Fruit fly (Drosophila melanogaster): ENCODE results near the gene CG31915.

The CG31915 gene

DNA sequence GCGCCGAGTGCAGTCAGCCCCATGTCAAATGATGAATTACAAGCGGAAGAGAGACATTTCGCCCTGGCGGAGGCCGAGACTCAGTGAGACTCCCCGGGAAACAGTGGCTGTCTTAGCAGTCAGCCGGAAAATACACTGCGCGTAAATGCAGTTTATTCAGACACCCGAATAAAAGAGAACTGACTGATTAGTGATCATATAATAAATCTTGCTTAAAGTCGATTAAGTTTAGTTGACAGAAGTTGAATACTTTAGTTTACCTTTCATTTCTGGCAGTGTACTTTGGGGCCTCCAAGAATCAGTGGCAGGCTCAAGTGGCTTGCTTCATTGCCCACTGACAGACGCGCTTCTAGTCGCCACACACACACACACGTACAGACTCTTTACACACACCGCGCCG is 36.7 kb upstream of the CG31915 start (continued):
- TF ChIP-seq az2 (GFP tag; optimal IDR thresholded peaks at IDR 0.05) (peak; percentile 15), bsh (GFP tag; optimal IDR thresholded peaks at IDR 0.05) (peak; percentile 40 to 53), CG10959 (GFP tag; IDR thresholded peaks at IDR 0.05) (0 out of 2 replicates have a peak, but pooled peaks have one; percentile 27), Nf-YA (GFP tag; IDR thresholded peaks at IDR 0.05) (peak; percentile 25; the same call in 1 of the 2 replicates), CG10274 (GFP tag; optimal IDR thresholded peaks at IDR 0.05) (no peak), dan (GFP tag; IDR thresholded peaks at IDR 0.05) (peak; percentile 57; the same call in 1 of the 2 replicates), z (GFP tag; IDR thresholded peaks at IDR 0.05) (peak; percentile 31; the same call in 1 of the 3 replicates), CG14710 (tag; optimal IDR thresholded peaks at IDR 0.05) (peak; percentile 24), CG1603 (tag; optimal IDR thresholded peaks at IDR 0.05) (peak; percentile 69), sd (tag; optimal IDR thresholded peaks at IDR 0.05) (no peak), fd96Cb (tag; optimal IDR thresholded peaks at IDR 0.05) (peak; percentile 10), CG4404 (GFP tag; IDR thresholded peaks at IDR 0.05) (peak; percentile 35; the same call in 1 of the 2 replicates), CG2116 (GFP tag; optimal IDR thresholded peaks at IDR 0.05) (no peak), CG10979 (tag; optimal IDR thresholded peaks at IDR 0.05) (peak; percentile 51), CG8388 (GFP tag; optimal IDR thresholded peaks at IDR 0.05) (peak; percentile 4), CG18764 (GFP tag; optimal IDR thresholded peaks at IDR 0.05) (no peak), Blimp-1 (GFP tag; optimal IDR thresholded peaks at IDR 0.05) (peak; percentile 11), Hmr (GFP tag; optimal IDR thresholded peaks at IDR 0.05) (no peak), CG18262 (tag; optimal IDR thresholded peaks at IDR 0.05) (peak; percentile 30), lola (GFP tag; optimal IDR thresholded peaks at IDR 0.05) (peak in 1 of 3 experiments; percentile 45), tup (GFP tag; optimal IDR thresholded peaks at IDR 0.05) (no peak)

DNA sequence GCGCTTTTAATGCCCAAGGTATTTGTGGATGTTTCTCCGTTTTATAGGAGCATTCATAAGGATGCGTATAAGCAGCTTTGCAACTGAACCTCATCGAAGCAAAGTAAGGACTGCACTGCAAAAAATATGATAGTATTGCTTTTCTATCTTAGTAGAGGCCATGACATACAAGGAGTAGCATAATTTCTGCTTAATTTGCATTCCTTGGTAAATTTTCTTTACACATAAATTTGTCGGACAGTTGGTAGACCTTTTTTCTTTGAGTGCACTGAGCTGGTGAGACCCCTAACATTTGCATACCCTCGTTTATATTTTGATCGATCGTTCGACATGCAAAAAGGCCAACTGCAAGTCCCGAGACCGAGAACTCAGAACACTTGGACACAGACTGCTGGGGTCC is 35.0 kb upstream of the CG31915 start:
- TF ChIP-seq dpn (GFP tag; optimal IDR thresholded peaks at IDR 0.05) = no peak
- peak; percentile 45 for TF ChIP-seq Ets65A (GFP tag)
- TF ChIP-seq Dfd (GFP tag; optimal IDR thresholded peaks at IDR 0.05) = no peak
- TF ChIP-seq CG4282 (GFP tag; optimal IDR thresholded peaks at IDR 0.05) = no peak
- TF ChIP-seq prd (optimal IDR thresholded peaks at IDR 0.05) = no peak
- peak; percentile 53; the same call in 2 of the 3 replicates for TF ChIP-seq prd (GFP tag; IDR thresholded peaks at IDR 0.05)
- TF ChIP-seq MTF-1 (GFP tag; optimal IDR thresholded peaks at IDR 0.05; ENCODE audit: borderline replicate concordance) = no peak
- peak; percentile 28 for TF ChIP-seq lbe (GFP tag; optimal IDR thresholded peaks at IDR 0.05)
- no peak for TF ChIP-seq otp (GFP tag; IDR thresholded peaks at IDR 0.05)
- no peak for TF ChIP-seq ab (GFP tag; optimal IDR thresholded peaks at IDR 0.05)
- no peak for TF ChIP-seq pum (GFP tag; optimal IDR thresholded peaks at IDR 0.05)
- peak; percentile 18; the same call in 1 of the 2 replicates for TF ChIP-seq ara (GFP tag; IDR thresholded peaks at IDR 0.05)
- no peak for TF ChIP-seq CG6854 (GFP tag; optimal IDR thresholded peaks at IDR 0.05)
- no peak for TF ChIP-seq CG7928 (GFP tag; optimal IDR thresholded peaks at IDR 0.05)
- no peak for TF ChIP-seq Dip2 (GFP tag; IDR thresholded peaks at IDR 0.05)
- TF ChIP-seq Xrp1 (GFP tag; IDR thresholded peaks at IDR 0.05) = peak; percentile 26; the same call in 1 of the 2 replicates
- TF ChIP-seq Fer3 (tag; optimal IDR thresholded peaks at IDR 0.05) = no peak
- TF ChIP-seq dmrt11E (tag; optimal IDR thresholded peaks at IDR 0.05) = peak; percentile 3
- TF ChIP-seq corto (GFP tag; optimal IDR thresholded peaks at IDR 0.05) = peak; percentile 21
- TF ChIP-seq NFAT (GFP tag; IDR thresholded peaks at IDR 0.05) = no peak
